Fruit fly (Drosophila melanogaster): ENCODE data around the gene Fuca.

Fuca gene

DNA sequence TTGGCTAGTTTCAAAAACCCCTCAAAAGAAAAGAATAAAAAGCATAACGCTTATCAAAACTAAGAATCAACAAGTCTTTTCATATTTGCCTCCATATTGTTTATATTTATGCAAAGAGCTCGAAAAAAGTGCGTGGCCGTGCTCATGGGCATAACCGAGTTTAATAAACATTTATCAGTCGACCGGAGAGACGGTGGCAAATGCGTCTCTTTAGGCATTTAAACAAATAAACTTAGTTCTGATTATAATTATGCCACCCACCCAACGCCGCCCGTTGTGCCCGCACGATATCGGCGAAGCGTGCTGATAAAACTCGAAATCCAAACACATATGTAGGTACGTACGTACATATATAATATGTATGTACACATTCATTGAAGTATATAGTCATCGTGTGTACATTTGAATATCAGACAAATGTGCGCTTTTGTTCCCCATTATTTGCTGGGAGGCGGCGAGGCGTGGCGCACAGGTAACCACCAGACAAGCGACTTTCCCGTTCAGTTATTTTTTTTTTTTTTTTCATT lies 5.9 kb upstream of the Fuca start (continued):
- TF ChIP-seq CG12299 (tag; optimal IDR thresholded peaks at IDR 0.05) (peak; percentile 16), grn (GFP tag; optimal IDR thresholded peaks at IDR 0.05) (peak; percentile 51), Hmr (GFP tag; optimal IDR thresholded peaks at IDR 0.05) (peak; percentile 28), dm (GFP tag; optimal IDR thresholded peaks at IDR 0.05) (no peak), CG1602 (GFP tag; optimal IDR thresholded peaks at IDR 0.05) (no peak), H2.0 (GFP tag; IDR thresholded peaks at IDR 0.05) (no peak), CG15479 (GFP tag; optimal IDR thresholded peaks at IDR 0.05) (no peak), ttk (GFP tag; IDR thresholded peaks at IDR 0.05) (no peak), CG10274 (GFP tag; optimal IDR thresholded peaks at IDR 0.05) (no peak), slp2 (GFP tag; optimal IDR thresholded peaks at IDR 0.05) (no peak), tx (GFP tag; optimal IDR thresholded peaks at IDR 0.05) (no peak), Ada2b (GFP tag; IDR thresholded peaks at IDR 0.05) (no peak), run (tag; optimal IDR thresholded peaks at IDR 0.05) (no peak), hb (GFP tag; IDR thresholded peaks at IDR 0.05; ENCODE audit: partially characterized antibody) (no peak), sim (GFP tag; IDR thresholded peaks at IDR 0.05) (no peak), sens-2 (GFP tag; IDR thresholded peaks at IDR 0.05) (no peak), Oli (tag; optimal IDR thresholded peaks at IDR 0.05) (no peak), HLH54F (GFP tag; optimal IDR thresholded peaks at IDR 0.05) (no peak), croc (GFP tag; conservative IDR thresholded peaks at IDR 0.05) (no peak), CG7372 (GFP tag; IDR thresholded peaks at IDR 0.05) (no peak), Asciz (GFP tag; optimal IDR thresholded peaks at IDR 0.05) (peak; percentile 51), NC2α (GFP tag; optimal IDR thresholded peaks at IDR 0.05) (no peak), amos (GFP tag; IDR thresholded peaks at IDR 0.05; ENCODE audit: partially characterized antibody) (no peak), sc (optimal IDR thresholded peaks at IDR 0.05) (no peak), sc (GFP tag; optimal IDR thresholded peaks at IDR 0.05) (no peak), CG10462 (GFP tag; optimal IDR thresholded peaks at IDR 0.05) (no peak), CG3726 (GFP tag; IDR thresholded peaks at IDR 0.05) (no peak), CG34422 (GFP tag; IDR thresholded peaks at IDR 0.05) (no peak), zen (tag; optimal IDR thresholded peaks at IDR 0.05) (no peak), odd (GFP tag; optimal IDR thresholded peaks at IDR 0.05) (peak; percentile 19), CG18599 (GFP tag; optimal IDR thresholded peaks at IDR 0.05) (peak; percentile 69), lmd (GFP tag; IDR thresholded peaks at IDR 0.05) (no peak), Sox102F (GFP tag; optimal IDR thresholded peaks at IDR 0.05) (no peak), en (GFP tag; optimal IDR thresholded peaks at IDR 0.05) (no peak), Hr51 (GFP tag; optimal IDR thresholded peaks at IDR 0.05) (no peak), CG14667 (GFP tag; IDR thresholded peaks at IDR 0.05) (no peak), Dbx (GFP tag; IDR thresholded peaks at IDR 0.05) (0 out of 3 replicates have a peak, but pooled peaks have one; percentile 16), Dek (tag; optimal IDR thresholded peaks at IDR 0.05) (no peak), CG6689 (GFP tag; IDR thresholded peaks at IDR 0.05) (no peak), CG18619 (GFP tag; optimal IDR thresholded peaks at IDR 0.05) (peak; percentile 3), trh (GFP tag; optimal IDR thresholded peaks at IDR 0.05) (no peak), danr (GFP tag; IDR thresholded peaks at IDR 0.05) (no peak), psq (GFP tag; optimal IDR thresholded peaks at IDR 0.05) (no peak), bab2 (GFP tag; optimal IDR thresholded peaks at IDR 0.05) (no peak), Nf-YC (tag; optimal IDR thresholded peaks at IDR 0.05) (peak; percentile 12), CG14014 (GFP tag; IDR thresholded peaks at IDR 0.05) (peak; percentile 37; the same call in 1 of the 2 replicates), sr (GFP tag; IDR thresholded peaks at IDR 0.05) (no peak), CG4854 (GFP tag; optimal IDR thresholded peaks at IDR 0.05) (no peak), tgo (GFP tag; IDR thresholded peaks at IDR 0.05) (no peak), CG10267 (tag; optimal IDR thresholded peaks at IDR 0.05) (no peak), Kr (GFP tag; optimal IDR thresholded peaks at IDR 0.05) (no peak), wdn (GFP tag; IDR thresholded peaks at IDR 0.05) (no peak)
